Fruit fly (Drosophila melanogaster): ENCODE data around the gene Tep1.

- TF ChIP-seq ttk (optimal IDR thresholded peaks at IDR 0.05) (no peak), h (optimal IDR thresholded peaks at IDR 0.05) (no peak), psq (optimal IDR thresholded peaks at IDR 0.05) (no peak), Myc (optimal IDR thresholded peaks at IDR 0.05) (no peak), Sin3A (optimal IDR thresholded peaks at IDR 0.05) (no peak), insv (optimal IDR thresholded peaks at IDR 0.05) (no peak)
Measured at dm6 chr2L:15913674-15914037, 20.0 kb upstream of the Tep1 start.
